Worm (Caenorhabditis elegans): ENCODE data around the gene K06H6.5.

K06H6.5 gene

ce11 chrV:574639-575038 lies 1.5 kb upstream of the K06H6.5 start, which contains the start of gene C14C6.13:
C14C6.13 (minus strand) TSS chrV:574739.
- TF ChIP-seq lin-11 (tag; optimal IDR thresholded peaks at IDR 0.05): no peak
- no peak for TF ChIP-seq ceh-22 (tag; optimal IDR thresholded peaks at IDR 0.05)
- TF ChIP-seq gmeb-2 (tag; optimal IDR thresholded peaks at IDR 0.05): no peak
- TF ChIP-seq ceh-48 (tag; optimal IDR thresholded peaks at IDR 0.05): no peak
- no peak for TF ChIP-seq unc-3 (GFP tag; conservative IDR thresholded peaks at IDR 0.05)
- no peak for TF ChIP-seq unc-3 (tag; optimal IDR thresholded peaks at IDR 0.05)
- TF ChIP-seq tbx-7 (tag; optimal IDR thresholded peaks at IDR 0.05): no peak
- TF ChIP-seq mec-3 (tag; optimal IDR thresholded peaks at IDR 0.05; ENCODE audit: borderline replicate concordance): no peak
- TF ChIP-seq pax-1 (tag; optimal IDR thresholded peaks at IDR 0.05): no peak

ce11 chrV:576918-577317 lies 748 bp downstream of the K06H6.5 start:
- TF ChIP-seq elt-4 (tag; optimal IDR thresholded peaks at IDR 0.05): no peak
- no peak for TF ChIP-seq hlh-13 (GFP tag; optimal IDR thresholded peaks at IDR 0.05)
- no peak for TF ChIP-seq che-1 (tag; optimal IDR thresholded peaks at IDR 0.05)
- no peak for TF ChIP-seq npax-4 (tag; optimal IDR thresholded peaks at IDR 0.05)

- no peak for TF ChIP-seq eyg-1 (tag; optimal IDR thresholded peaks at IDR 0.05)
- TF ChIP-seq npax-4 (tag; optimal IDR thresholded peaks at IDR 0.05): no peak
- TF ChIP-seq K09A11.1 (tag; optimal IDR thresholded peaks at IDR 0.05; ENCODE audit: insufficient read depth): no peak
- TF ChIP-seq C08G9.2 (tag; optimal IDR thresholded peaks at IDR 0.05): no peak
- TF ChIP-seq unc-86 (tag; optimal IDR thresholded peaks at IDR 0.05): no peak
- TF ChIP-seq che-1 (tag; optimal IDR thresholded peaks at IDR 0.05): no peak
- TF ChIP-seq C38D4.7 (GFP tag; optimal IDR thresholded peaks at IDR 0.05): no peak
- no peak for TF ChIP-seq ahr-1 (tag; optimal IDR thresholded peaks at IDR 0.05)
- TF ChIP-seq fkh-6 (tag; optimal IDR thresholded peaks at IDR 0.05): no peak
- no peak for TF ChIP-seq ceh-31 (tag; optimal IDR thresholded peaks at IDR 0.05)
- TF ChIP-seq F13H6.1 (tag; optimal IDR thresholded peaks at IDR 0.05): no peak
Measured at ce11 chrV:578977-579376, 2.8 kb downstream of the K06H6.5 start, which contains the start of gene K06H6.4. K06H6.4 (plus strand) TSS chrV:579277.

ce11 chrV:581616-582015 lies 5.4 kb downstream of the K06H6.5 start, which contains the start of gene nstp-7:
nstp-7 (plus strand) TSS chrV:581916.
- TF ChIP-seq pros-1 (tag; optimal IDR thresholded peaks at IDR 0.05) (no peak), hlh-13 (GFP tag; optimal IDR thresholded peaks at IDR 0.05) (no peak), syd-9 (tag; optimal IDR thresholded peaks at IDR 0.05) (no peak), tbx-2 (tag; optimal IDR thresholded peaks at IDR 0.05) (no peak), sox-2 (GFP tag; IDR thresholded peaks at IDR 0.05) (no peak), ref-2 (tag; optimal IDR thresholded peaks at IDR 0.05) (no peak), pha-2 (tag; optimal IDR thresholded peaks at IDR 0.05) (no peak), pag-3 (tag; optimal IDR thresholded peaks at IDR 0.05; ENCODE audit: borderline replicate concordance) (no peak), ceh-24 (tag; optimal IDR thresholded peaks at IDR 0.05) (no peak), npax-4 (tag; optimal IDR thresholded peaks at IDR 0.05) (no peak), K02D7.2 (tag; optimal IDR thresholded peaks at IDR 0.05) (no peak), tbx-7 (tag; optimal IDR thresholded peaks at IDR 0.05) (no peak), mec-3 (tag; optimal IDR thresholded peaks at IDR 0.05; ENCODE audit: borderline replicate concordance) (no peak), che-1 (tag; optimal IDR thresholded peaks at IDR 0.05) (no peak)

ce11 chrV:585472-585871 lies 9.3 kb downstream of the K06H6.5 start, which contains the start of gene K06H6.2:
K06H6.2 (plus strand) TSS chrV:585772.
- TF ChIP-seq rnt-1 (tag; optimal IDR thresholded peaks at IDR 0.05) (no peak), unc-3 (GFP tag; conservative IDR thresholded peaks at IDR 0.05) (no peak), unc-3 (tag; optimal IDR thresholded peaks at IDR 0.05) (no peak), dve-1 (tag; optimal IDR thresholded peaks at IDR 0.05) (no peak), elt-4 (tag; optimal IDR thresholded peaks at IDR 0.05) (no peak), Y22D7AL.16 (tag; optimal IDR thresholded peaks at IDR 0.05) (no peak), hlh-13 (GFP tag; optimal IDR thresholded peaks at IDR 0.05) (no peak), elt-2 (tag; optimal IDR thresholded peaks at IDR 0.05) (no peak), che-1 (tag; optimal IDR thresholded peaks at IDR 0.05) (no peak), ceh-48 (tag; optimal IDR thresholded peaks at IDR 0.05) (no peak), npax-4 (tag; optimal IDR thresholded peaks at IDR 0.05) (no peak), madf-2 (tag; optimal IDR thresholded peaks at IDR 0.05) (no peak), ama-1 (optimal IDR thresholded peaks at IDR 0.05) (no peak), pros-1 (tag; optimal IDR thresholded peaks at IDR 0.05) (no peak), ceh-22 (tag; optimal IDR thresholded peaks at IDR 0.05) (no peak), syd-9 (tag; optimal IDR thresholded peaks at IDR 0.05) (no peak), pha-4 (tag; optimal IDR thresholded peaks at IDR 0.05) (no peak), ztf-16 (tag; optimal IDR thresholded peaks at IDR 0.05) (no peak), pqm-1 (tag; optimal IDR thresholded peaks at IDR 0.05) (no peak), pag-3 (tag; optimal IDR thresholded peaks at IDR 0.05; ENCODE audit: borderline replicate concordance) (no peak), dmd-4 (tag; optimal IDR thresholded peaks at IDR 0.05; ENCODE audit: borderline replicate concordance) (no peak)
